Fruit fly (Drosophila melanogaster) whole organism, larva: ENCODE data around the gene CG42710.

Experiments
- noc ChIP-seq: fragments of 200-800 bp; sonication (Bioruptor generic); optimal IDR thresholded peaks from 3 replicates; lab custom pipeline; 2019; ENCODE audit warnings: missing biosample characterization, mild to moderate bottlenecking, missing genetic modification characterization, moderate library complexity

Gene CG42710

DNA sequence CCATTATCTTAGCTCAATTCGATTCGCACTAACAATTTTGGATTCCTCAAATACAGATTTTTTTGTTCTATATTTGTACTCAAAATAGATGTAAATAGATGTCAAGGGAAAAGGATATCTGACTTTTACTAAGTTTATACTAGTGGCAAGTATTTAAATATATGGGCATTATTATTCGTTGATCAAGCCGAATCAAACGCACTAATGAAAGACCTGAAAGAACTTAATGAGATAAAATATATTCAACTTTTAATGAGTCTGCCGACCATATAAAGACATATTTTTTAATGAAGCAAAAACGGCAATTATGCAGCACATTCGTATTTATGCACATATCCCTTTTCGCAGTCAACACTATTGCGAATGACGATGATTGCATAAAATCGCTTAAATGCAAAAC lies at the start of gene CG42710:
Gene CG42710 (minus strand): TSS at position 101 of the 400 bp plus-strand sequence.
- no peak for TF ChIP-seq noc (tag; lab: Kevin White, UChicago)

DNA sequence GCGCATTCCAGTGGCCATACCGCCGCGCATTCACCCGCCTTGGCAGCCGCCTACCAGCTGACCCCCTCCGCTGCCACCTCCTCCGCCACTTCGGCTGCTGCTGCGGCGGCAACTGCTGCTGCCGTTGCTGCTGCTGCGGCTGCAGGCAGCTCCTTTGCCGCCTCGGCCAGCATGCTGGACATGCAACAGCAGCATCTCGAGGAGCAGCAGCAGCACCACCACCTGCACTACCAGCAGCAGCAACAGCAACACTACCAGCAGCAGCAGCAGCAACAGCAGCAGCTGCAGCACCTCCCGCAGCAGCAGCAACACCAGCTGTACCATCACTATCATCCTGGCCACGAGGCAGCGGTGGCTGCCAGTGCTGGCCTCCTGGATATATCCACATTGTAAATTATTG lies 46.1 kb upstream of the CG42710 start:
- no peak for TF ChIP-seq noc (tag; lab: Kevin White, UChicago)

- no peak for TF ChIP-seq noc (tag; lab: Kevin White, UChicago)
These were observed 43.0 kb upstream of the CG42710 start, which contains the start of gene SoxN for dm6 chr2L:8825222-8825869. SoxN (plus strand) TSS chr2L:8825645.

DNA sequence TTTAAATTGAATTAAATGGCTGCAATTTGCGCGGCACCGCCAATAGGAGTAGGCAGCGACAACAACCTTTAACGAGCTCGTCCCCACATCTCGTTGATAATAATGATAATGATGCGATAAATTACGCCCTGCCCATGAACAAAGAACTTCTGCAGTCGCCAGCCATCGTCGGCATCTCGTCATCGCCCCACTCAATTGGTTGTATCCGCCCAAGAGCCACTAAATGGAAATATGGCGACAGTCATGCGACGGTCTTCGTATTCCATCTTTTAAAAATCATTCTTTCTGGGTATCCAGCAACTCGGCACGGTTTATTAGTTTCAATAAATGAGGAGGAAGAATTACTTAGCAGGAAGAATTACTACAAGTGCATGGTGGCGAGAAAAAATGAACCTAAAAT lies 38.2 kb upstream of the CG42710 start:
- no peak for TF ChIP-seq noc (tag; lab: Kevin White, UChicago)

- no peak for TF ChIP-seq noc (tag; lab: Kevin White, UChicago)
These were observed 35.0 kb upstream of the CG42710 start for dm6 chr2L:8817343-8817742.

DNA sequence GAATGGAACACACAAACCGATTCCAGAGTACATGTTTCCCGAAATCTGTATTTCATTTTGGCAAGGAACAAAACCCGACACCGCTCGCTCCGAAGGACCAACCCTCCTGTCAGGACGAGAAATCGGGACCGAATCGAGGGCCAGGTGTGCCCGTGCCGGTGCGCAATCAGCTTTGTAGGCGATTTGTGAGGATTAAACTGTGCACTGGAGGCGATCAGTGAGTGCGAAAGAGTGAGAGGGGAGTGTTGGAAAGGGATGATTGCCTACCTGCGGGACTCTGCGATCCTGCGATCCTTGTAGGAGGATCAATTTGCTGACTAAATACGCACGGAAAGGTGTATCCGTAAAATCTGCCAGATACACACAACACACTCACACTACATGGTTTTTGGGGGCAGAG lies 27.5 kb upstream of the CG42710 start:
- TF ChIP-seq noc (tag; lab: Kevin White, UChicago), result no peak

dm6 chr2L:8804128-8804527 lies 21.8 kb upstream of the CG42710 start:
- TF ChIP-seq noc (tag; lab: Kevin White, UChicago), result no peak

DNA sequence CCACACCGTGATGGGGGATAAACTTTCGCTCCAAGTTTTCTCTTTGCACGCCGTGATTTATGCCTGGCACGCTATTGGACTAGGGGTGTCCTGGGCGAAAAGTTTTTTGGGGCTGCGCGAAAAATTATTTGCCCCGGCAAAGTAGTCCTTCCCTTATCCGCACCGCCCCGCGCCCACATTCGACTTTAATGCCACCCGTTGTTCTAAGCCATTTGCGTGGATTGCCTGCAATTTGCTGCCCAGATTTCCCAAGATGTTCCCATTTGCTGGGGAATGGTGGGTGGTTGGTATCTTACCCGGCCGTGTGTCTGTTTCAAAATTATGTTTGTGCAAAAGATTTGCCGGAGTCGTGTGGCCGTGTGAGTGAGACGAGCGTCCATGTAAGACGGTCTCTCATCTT lies 16.7 kb upstream of the CG42710 start:
- no peak for TF ChIP-seq noc (tag; lab: Kevin White, UChicago)

dm6 chr2L:8794151-8794550 lies 11.9 kb upstream of the CG42710 start:
- TF ChIP-seq noc (tag; lab: Kevin White, UChicago), result no peak

dm6 chr2L:8791703-8792102 lies 9.4 kb upstream of the CG42710 start:
- no peak for TF ChIP-seq noc (tag; lab: Kevin White, UChicago)

- no peak for TF ChIP-seq noc (tag; lab: Kevin White, UChicago)
These were observed 5.3 kb upstream of the CG42710 start for dm6 chr2L:8787575-8787974.

dm6 chr2L:8784731-8785130 lies 2.4 kb upstream of the CG42710 start:
- TF ChIP-seq noc (tag; lab: Kevin White, UChicago), result no peak

- TF ChIP-seq noc (tag; lab: Kevin White, UChicago), result no peak
These were observed 1.1 kb downstream of the CG42710 start, which contains the start of gene LManVI for dm6 chr2L:8781152-8781551. LManVI (minus strand) TSS chr2L:8781252.

DNA sequence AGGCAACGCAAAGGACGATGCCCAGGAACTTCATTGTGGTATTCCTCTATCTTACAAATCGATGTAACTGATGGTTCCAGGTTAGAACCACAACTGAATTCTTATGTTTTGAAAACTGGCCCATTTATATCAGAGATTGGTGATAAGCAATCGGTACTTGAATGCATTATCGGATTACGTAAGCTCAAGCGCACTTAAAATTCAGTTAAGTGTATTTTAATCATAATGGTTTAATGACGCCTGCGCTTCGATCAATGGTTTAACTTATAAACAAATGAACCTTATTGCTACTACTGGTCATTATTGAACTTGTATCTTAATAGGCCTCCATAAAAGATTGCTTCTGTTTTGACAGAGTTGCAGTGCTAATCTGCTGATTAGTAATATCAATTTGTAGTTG lies 6.1 kb downstream of the CG42710 start, which contains the start of gene LManV:
Gene LManV (minus strand): TSS at position 101 of the 400 bp plus-strand sequence.
- TF ChIP-seq noc (tag; lab: Kevin White, UChicago), result no peak

DNA sequence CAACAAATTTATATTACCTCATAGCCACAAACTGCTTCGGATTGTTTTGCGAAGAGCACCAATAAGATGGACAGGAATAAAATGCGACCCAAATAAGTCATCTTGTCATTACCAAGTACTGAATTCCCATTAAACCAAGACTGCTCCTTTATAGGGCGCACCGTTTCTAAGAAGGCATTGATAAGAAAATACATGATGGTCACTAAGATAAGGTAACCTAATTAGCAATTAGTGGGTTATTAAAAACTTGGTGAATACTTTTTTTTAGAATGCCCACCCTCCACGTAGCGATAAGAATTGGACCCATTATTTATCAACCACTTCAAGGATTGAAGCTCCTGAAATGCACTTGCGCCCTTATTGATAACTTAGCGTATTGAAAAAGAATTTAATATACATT lies 10.1 kb downstream of the CG42710 start, which contains the start of gene LManIV:
Gene LManIV (minus strand): TSS at position 101 of the 400 bp plus-strand sequence.
- TF ChIP-seq noc (tag; lab: Kevin White, UChicago), result no peak

DNA sequence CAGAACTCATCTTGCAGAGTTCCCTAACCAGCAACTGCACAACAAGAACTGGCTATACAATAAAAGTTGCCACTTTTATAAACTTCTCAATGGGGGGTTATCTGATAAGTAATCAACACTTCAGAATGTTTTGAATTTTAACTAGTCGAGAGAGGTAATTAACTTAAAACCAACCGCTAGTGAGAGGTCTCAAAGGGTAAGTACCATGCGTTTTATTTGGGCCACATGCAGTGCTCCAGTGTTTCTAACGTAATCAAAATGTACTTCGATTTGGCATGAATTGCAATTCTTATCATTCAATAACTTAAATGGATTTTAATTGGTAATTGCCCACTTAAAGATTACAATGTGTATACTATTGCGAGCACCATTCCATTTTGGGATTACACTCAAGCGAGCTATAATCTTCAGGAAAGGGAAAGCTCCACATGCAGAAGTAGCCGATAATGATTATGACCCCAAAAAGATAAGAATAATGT lies 13.6 kb downstream of the CG42710 start, which contains the start of gene LManIII:
Gene LManIII (minus strand): TSS at position 51 of the 479 bp plus-strand sequence.
- TF ChIP-seq noc (tag; lab: Kevin White, UChicago), result no peak

- no peak for TF ChIP-seq noc (tag; lab: Kevin White, UChicago)
These were observed 19.5 kb downstream of the CG42710 start for dm6 chr2L:8762833-8763232.
